Fruit fly (Drosophila melanogaster) whole organism, embryonic: Measurements from ENCODE around the gene Sidpn.

Experiments
- CG10462 ChIP-seq: fragments of 200-800 bp; sonication (Bioruptor generic); optimal IDR thresholded peaks from 2 replicates; lab custom pipeline; 2016; ENCODE audit warnings: missing biosample characterization, missing genetic modification characterization
- CG10959 ChIP-seq: fragments of 200-800 bp; sonication (Bioruptor generic); IDR thresholded peaks from 2 replicates; pipeline ENCODE4 v1.3.6; 2022; ENCODE audit warnings: missing biosample characterization, missing genetic modification characterization
- CG11398 ChIP-seq: fragments of 200-800 bp; sonication (Bioruptor generic); optimal IDR thresholded peaks from 2 replicates; lab custom pipeline; 2016; ENCODE audit warnings: missing biosample characterization, missing genetic modification characterization
- CG11456 ChIP-seq: fragments of 200-800 bp; sonication (Bioruptor generic); IDR thresholded peaks from 3 replicates; pipeline ENCODE4 v1.3.6; 2022; ENCODE audit warnings: missing biosample characterization, missing genetic modification characterization
- CG11560 ChIP-seq: fragments of 200-800 bp; sonication (Bioruptor generic); IDR thresholded peaks from 3 replicates; pipeline ENCODE4 v1.3.6; 2022; ENCODE audit warnings: missing biosample characterization, missing genetic modification characterization
- CG11696 ChIP-seq: fragments of 200-800 bp; sonication (Bioruptor generic); IDR thresholded peaks from 2 replicates; pipeline ENCODE4 v1.3.6; 2022; ENCODE audit warnings: missing biosample characterization, missing genetic modification characterization
- CG12155 ChIP-seq: fragments of 200-800 bp; sonication (Bioruptor generic); optimal IDR thresholded peaks from 3 replicates; lab custom pipeline; 2016; ENCODE audit warnings: missing biosample characterization, missing genetic modification characterization
- CG12744 ChIP-seq: fragments of 200-800 bp; sonication (Bioruptor generic); optimal IDR thresholded peaks from 2 replicates; lab custom pipeline; 2016; ENCODE audit warnings: missing biosample characterization, missing genetic modification characterization
- CG14441 ChIP-seq: fragments of 200-800 bp; sonication (Bioruptor generic); IDR thresholded peaks from 2 replicates; pipeline ENCODE4 v1.3.6; 2022; ENCODE audit warnings: missing biosample characterization, missing genetic modification characterization
- CG14667 ChIP-seq: fragments of 200-800 bp; sonication (Bioruptor generic); IDR thresholded peaks from 2 replicates; pipeline ENCODE4 v1.3.6; 2022; ENCODE audit warnings: missing biosample characterization, missing genetic modification characterization
- CG16779 ChIP-seq: fragments of 200-800 bp; sonication (Bioruptor generic); IDR thresholded peaks from 2 replicates; pipeline ENCODE4 v1.3.6; 2022; ENCODE audit warnings: missing biosample characterization, missing genetic modification characterization
- CG18619 ChIP-seq: fragments of 200-800 bp; sonication (Bioruptor generic); optimal IDR thresholded peaks from 3 replicates; lab custom pipeline; 2017; ENCODE audit warnings: missing biosample characterization, mild to moderate bottlenecking, missing genetic modification characterization
- CG2678 ChIP-seq: fragments of 200-800 bp; sonication (Bioruptor generic); optimal IDR thresholded peaks from 3 replicates; lab custom pipeline; 2019; ENCODE audit warnings: missing biosample characterization, mild to moderate bottlenecking, missing genetic modification characterization, moderate library complexity
- CG30431 ChIP-seq: fragments of 200-800 bp; sonication (Bioruptor generic); optimal IDR thresholded peaks from 2 replicates; lab custom pipeline; 2017; ENCODE audit warnings: missing biosample characterization, missing genetic modification characterization
- CG3838 ChIP-seq: fragments of 200-800 bp; sonication (Bioruptor generic); optimal IDR thresholded peaks from 3 replicates; lab custom pipeline; 2016; ENCODE audit warnings: missing biosample characterization, missing genetic modification characterization
- CG6254 ChIP-seq: fragments of 200-800 bp; sonication (Bioruptor generic); optimal IDR thresholded peaks from 3 replicates; lab custom pipeline; 2017; ENCODE audit warnings: mild to moderate bottlenecking, missing biosample characterization, missing genetic modification reagents, missing genetic modification characterization
- CG7271 ChIP-seq: fragments of 200-800 bp; sonication (Bioruptor generic); optimal IDR thresholded peaks from 2 replicates; lab custom pipeline; 2018; ENCODE audit warnings: missing biosample characterization, mild to moderate bottlenecking, missing genetic modification characterization, moderate library complexity
- CG8388 ChIP-seq: fragments of 200-800 bp; sonication (Bioruptor generic); optimal IDR thresholded peaks from 2 replicates; lab custom pipeline; 2019; ENCODE audit warnings: missing biosample characterization, mild to moderate bottlenecking, missing genetic modification characterization, moderate library complexity
- CG9609 ChIP-seq: fragments of 200-800 bp; sonication (Bioruptor generic); optimal IDR thresholded peaks from 3 replicates; lab custom pipeline; 2016; ENCODE audit warnings: missing biosample characterization, missing genetic modification characterization
- CG9876 ChIP-seq: fragments of 200-800 bp; sonication (Bioruptor generic); optimal IDR thresholded peaks from 2 replicates; lab custom pipeline; 2016; ENCODE audit warnings: missing biosample characterization, missing genetic modification characterization
- Dip2 ChIP-seq: fragments of 200-800 bp; sonication (Bioruptor generic); IDR thresholded peaks from 2 replicates; pipeline ENCODE4 v1.3.6; 2022; ENCODE audit warnings: missing biosample characterization, missing genetic modification characterization
- E2f1 ChIP-seq: fragments of 200-800 bp; sonication (Bioruptor generic); IDR thresholded peaks from 2 replicates; pipeline ENCODE4 v1.3.6; 2022; ENCODE audit warnings: missing biosample characterization, missing genetic modification characterization
- Hr3 ChIP-seq: fragments of 200-800 bp; sonication (Bioruptor generic); optimal IDR thresholded peaks from 3 replicates; lab custom pipeline; 2016; ENCODE audit warnings: missing biosample characterization, missing genetic modification characterization
- Nf-YB ChIP-seq: fragments of 200-800 bp; sonication (Bioruptor generic); optimal IDR thresholded peaks from 3 replicates; lab custom pipeline; 2019; ENCODE audit warnings: missing biosample characterization, mild to moderate bottlenecking, missing genetic modification characterization, moderate library complexity
- Oli ChIP-seq: fragments of 200-800 bp; sonication (Bioruptor generic); optimal IDR thresholded peaks from 2 replicates; lab custom pipeline; 2018; ENCODE audit warnings: missing biosample characterization, mild to moderate bottlenecking, missing genetic modification characterization, moderate library complexity
- Rfx ChIP-seq: fragments of 200-800 bp; sonication (Bioruptor generic); IDR thresholded peaks from 2 replicates; pipeline ENCODE4 v1.3.6; 2022; ENCODE audit warnings: missing biosample characterization, missing genetic modification characterization
- Scr ChIP-seq: fragments of 200-800 bp; sonication (Bioruptor generic); IDR thresholded peaks from 2 replicates; pipeline ENCODE4 v1.3.6; 2022; ENCODE audit warnings: missing biosample characterization, missing genetic modification characterization; ENCODE audit not compliant: partially characterized antibody
- bcd ChIP-seq: fragments of 200-800 bp; sonication (Bioruptor generic); optimal IDR thresholded peaks from 2 replicates; lab custom pipeline; 2017; ENCODE audit warnings: missing biosample characterization, mild to moderate bottlenecking, missing genetic modification characterization
- crp ChIP-seq, 2 experiments: fragments of 200-800 bp; sonication (Bioruptor generic); optimal IDR thresholded peaks; 2 replicates in 1 of 2; 3 replicates in 1 of 2; lab custom pipeline; 2017; ENCODE audit warnings: missing biosample characterization in 2 of 2, missing genetic modification characterization in 2 of 2, mild to moderate bottlenecking in 1 of 2, moderate library complexity in 1 of 2
- dysf ChIP-seq: fragments of 200-800 bp; sonication (Bioruptor generic); IDR thresholded peaks from 3 replicates; pipeline ENCODE4 v1.3.6; 2022; ENCODE audit warnings: missing biosample characterization, missing genetic modification characterization
- en ChIP-seq: fragments of 200-800 bp; sonication (Bioruptor generic); optimal IDR thresholded peaks from 2 replicates; lab custom pipeline; 2016; ENCODE audit warnings: missing biosample characterization, missing genetic modification characterization
- fd3F ChIP-seq: fragments of 200-800 bp; sonication (Bioruptor generic); optimal IDR thresholded peaks from 2 replicates; lab custom pipeline; 2018; ENCODE audit warnings: missing biosample characterization, mild to moderate bottlenecking, missing genetic modification characterization, moderate library complexity
- gcm2 ChIP-seq: fragments of 200-800 bp; sonication (Bioruptor generic); optimal IDR thresholded peaks from 2 replicates; lab custom pipeline; 2016; ENCODE audit warnings: missing biosample characterization, missing genetic modification characterization
- gfzf ChIP-seq: fragments of 200-800 bp; sonication (Bioruptor generic); optimal IDR thresholded peaks from 2 replicates; lab custom pipeline; 2016; ENCODE audit warnings: missing biosample characterization, mild to moderate bottlenecking, missing genetic modification characterization, moderate library complexity
- hb ChIP-seq: fragments of 200-800 bp; sonication (Bioruptor generic); IDR thresholded peaks from 3 replicates; pipeline ENCODE4 v1.3.6; 2022; ENCODE audit warnings: missing biosample characterization, missing genetic modification characterization; ENCODE audit not compliant: partially characterized antibody
- ind ChIP-seq: fragments of 200-800 bp; sonication (Bioruptor generic); optimal IDR thresholded peaks from 3 replicates; lab custom pipeline; 2016; ENCODE audit warnings: missing biosample characterization, missing genetic modification characterization
- klu ChIP-seq: fragments of 200-800 bp; sonication (Bioruptor generic); IDR thresholded peaks from 2 replicates; pipeline ENCODE4 v1.3.6; 2022; ENCODE audit warnings: missing biosample characterization, missing genetic modification characterization
- mld ChIP-seq: fragments of 200-800 bp; sonication (Bioruptor generic); IDR thresholded peaks from 3 replicates; pipeline ENCODE4 v1.3.6; 2022; ENCODE audit warnings: missing biosample characterization, missing genetic modification characterization; ENCODE audit not compliant: partially characterized antibody
- nmo ChIP-seq: fragments of 200-800 bp; sonication (Bioruptor generic); optimal IDR thresholded peaks from 2 replicates; lab custom pipeline; 2018; ENCODE audit warnings: missing biosample characterization, mild to moderate bottlenecking, missing genetic modification characterization, moderate library complexity
- oc ChIP-seq: fragments of 200-800 bp; sonication (Bioruptor generic); optimal IDR thresholded peaks from 2 replicates; lab custom pipeline; 2018; ENCODE audit warnings: missing biosample characterization, mild to moderate bottlenecking, missing genetic modification characterization, moderate library complexity
- pho ChIP-seq: fragments of 200-800 bp; sonication (Bioruptor generic); optimal IDR thresholded peaks from 2 replicates; lab custom pipeline; 2016; ENCODE audit warnings: missing biosample characterization, missing genetic modification characterization
- run ChIP-seq: fragments of 200-800 bp; sonication (Bioruptor generic); optimal IDR thresholded peaks from 3 replicates; lab custom pipeline; 2018; ENCODE audit warnings: missing biosample characterization, mild to moderate bottlenecking, missing genetic modification characterization
- sens ChIP-seq: fragments of 200-800 bp; sonication (Bioruptor generic); peaks from one replicate; lab custom pipeline; 2016; ENCODE audit warnings: missing biosample characterization, missing genetic modification characterization
- slbo ChIP-seq: fragments of 200-800 bp; sonication (Bioruptor generic); IDR thresholded peaks from 2 replicates; pipeline ENCODE4 v1.3.6; 2022; ENCODE audit warnings: missing biosample characterization, missing genetic modification characterization
- sug ChIP-seq: fragments of 200-800 bp; optimal IDR thresholded peaks from 2 replicates; lab custom pipeline; 2019; ENCODE audit warnings: missing biosample characterization, mild to moderate bottlenecking, missing genetic modification characterization, moderate library complexity
- tio ChIP-seq: fragments of 200-800 bp; sonication (Bioruptor generic); optimal IDR thresholded peaks from 2 replicates; lab custom pipeline; 2017; ENCODE audit warnings: missing biosample characterization, missing genetic modification characterization, inconsistent platforms
- tll ChIP-seq, 2 experiments: fragments of 200-800 bp in 1 of 2; fragments of >200 bp in 1 of 2; sonication (Bioruptor generic) in 1 of 2; optimal IDR thresholded peaks; 2 replicates each; lab custom pipeline; 2017 to 2019; ENCODE audit warnings: missing biosample characterization in 2 of 2, missing genetic modification characterization in 2 of 2, mild to moderate bottlenecking in 1 of 2, moderate library complexity in 1 of 2
- tna ChIP-seq: fragments of 200-800 bp; sonication (Bioruptor generic); IDR thresholded peaks from 2 replicates; pipeline ENCODE4 v1.3.6; 2022; ENCODE audit warnings: missing biosample characterization, missing genetic modification characterization; ENCODE audit not compliant: partially characterized antibody
- toy ChIP-seq: fragments of 200-800 bp; sonication (Bioruptor generic); IDR thresholded peaks from 2 replicates; pipeline ENCODE4 v1.3.6; 2022; ENCODE audit warnings: missing biosample characterization, missing genetic modification characterization
- vvl ChIP-seq: fragments of 200-800 bp; sonication (Bioruptor generic); IDR thresholded peaks from 2 replicates; pipeline ENCODE4 v1.3.6; 2022; ENCODE audit warnings: missing biosample characterization, missing genetic modification characterization

The Sidpn gene

dm6 chr2L:18982826-18983758 is 44.4 kb upstream of the Sidpn start (continued):
- no peak for TF ChIP-seq gcm2 (GFP tag; lab: Kevin White, UChicago)
- TF ChIP-seq dysf: no peak
- no peak for TF ChIP-seq hb
- TF ChIP-seq Nf-YB (GFP tag; lab: Kevin White, UChicago): no peak
- no peak for TF ChIP-seq E2f1 (GFP tag; lab: Robert Waterston, UW)
- no peak for TF ChIP-seq pho (GFP tag; lab: Kevin White, UChicago)
- TF ChIP-seq Oli (tag; lab: Kevin White, UChicago): no peak
- no peak for TF ChIP-seq CG14441 (GFP tag; lab: Robert Waterston, UW)
- peak; percentile 16 for TF ChIP-seq nmo
- no peak for TF ChIP-seq CG3838 (GFP tag; lab: Kevin White, UChicago)
- TF ChIP-seq CG11456 (GFP tag; lab: Robert Waterston, UW): no peak
- TF ChIP-seq CG14667: no peak
- TF ChIP-seq bcd (GFP tag; lab: Kevin White, UChicago): no peak
- no peak for TF ChIP-seq CG9876 (GFP tag; lab: Kevin White, UChicago)
- TF ChIP-seq CG16779 (GFP tag; lab: Robert Waterston, UW): no peak
- no peak for TF ChIP-seq run (tag; lab: Kevin White, UChicago)
- no peak for TF ChIP-seq oc (tag; lab: Kevin White, UChicago)
- TF ChIP-seq fd3F: no peak
- TF ChIP-seq sug (tag; lab: Kevin White, UChicago): no peak
- TF ChIP-seq sens (GFP tag; lab: Kevin White, UChicago): peak; percentile 66
- no peak for TF ChIP-seq toy (GFP tag; lab: Robert Waterston, UW)
- TF ChIP-seq CG11398: no peak
- no peak for TF ChIP-seq CG10462 (GFP tag; lab: Kevin White, UChicago)
- TF ChIP-seq CG9609 (GFP tag; lab: Kevin White, UChicago): no peak
- no peak for TF ChIP-seq CG12744 (GFP tag; lab: Kevin White, UChicago)
- no peak for TF ChIP-seq tio (GFP tag; lab: Kevin White, UChicago)
- TF ChIP-seq CG6254 (GFP tag; lab: Kevin White, UChicago): no peak
- no peak for TF ChIP-seq CG18619 (GFP tag; lab: Kevin White, UChicago)
- TF ChIP-seq mld (GFP tag; lab: Robert Waterston, UW): no peak
- no peak for TF ChIP-seq Hr3
- TF ChIP-seq CG12155 (GFP tag; lab: Kevin White, UChicago): no peak
- no peak for TF ChIP-seq ind (GFP tag; lab: Kevin White, UChicago)
- no peak for TF ChIP-seq en
- no peak for TF ChIP-seq CG11560 (tag; lab: Robert Waterston, UW)
- no peak for TF ChIP-seq Rfx (GFP tag; lab: Robert Waterston, UW)
- TF ChIP-seq CG7271 (tag; lab: Kevin White, UChicago): no peak
- no peak for TF ChIP-seq CG8388 (GFP tag; lab: Kevin White, UChicago)
- peak; percentile 44 for TF ChIP-seq CG2678 (tag; lab: Kevin White, UChicago)
- no peak for TF ChIP-seq klu (GFP tag; lab: Robert Waterston, UW)
- no peak for TF ChIP-seq CG11696 (GFP tag; lab: Robert Waterston, UW)
- no peak for TF ChIP-seq CG10959 (GFP tag; lab: Robert Waterston, UW)
- TF ChIP-seq gfzf: no peak
- no peak for TF ChIP-seq crp (GFP tag; optimal IDR thresholded peaks at IDR 0.05; lab: Kevin White, UChicago)
- no peak for TF ChIP-seq tna
- TF ChIP-seq CG30431 (GFP tag; lab: Kevin White, UChicago): no peak
- TF ChIP-seq tll (GFP tag; optimal IDR thresholded peaks at IDR 0.05; lab: Kevin White, UChicago): no peak
- TF ChIP-seq Dip2 (GFP tag; lab: Robert Waterston, UW): no peak
- peak; percentile 34; the same call in 1 of the 2 replicates for TF ChIP-seq slbo (GFP tag; lab: Robert Waterston, UW)
- TF ChIP-seq Scr: no peak
- no peak for TF ChIP-seq vvl (GFP tag; lab: Robert Waterston, UW)
